Fruit fly (Drosophila melanogaster) whole organism, embryonic: ENCODE measurements around the gene CG6163.

Experiments used
- Ada2b ChIP-seq: fragments of 200-800 bp; sonication (Bioruptor generic); IDR thresholded peaks from 2 replicates; pipeline ENCODE4 v1.3.6; 2022; ENCODE audit warnings: missing biosample characterization, missing genetic modification characterization
- Atf6 ChIP-seq: fragments of 200-800 bp; sonication (Bioruptor generic); IDR thresholded peaks from 2 replicates; pipeline ENCODE4 v1.3.6; 2022; ENCODE audit warnings: missing biosample characterization, missing genetic modification characterization
- CG11504 ChIP-seq: fragments of 200-800 bp; sonication (Bioruptor generic); optimal IDR thresholded peaks from 3 replicates; lab custom pipeline; 2019; ENCODE audit warnings: missing biosample characterization, mild to moderate bottlenecking, missing genetic modification characterization, moderate library complexity
- CG12104 ChIP-seq: fragments of 200-800 bp; sonication (Bioruptor generic); optimal IDR thresholded peaks from 3 replicates; lab custom pipeline; 2016; ENCODE audit warnings: missing biosample characterization, missing genetic modification characterization
- CG12155 ChIP-seq: fragments of 200-800 bp; sonication (Bioruptor generic); optimal IDR thresholded peaks from 3 replicates; lab custom pipeline; 2016; ENCODE audit warnings: missing biosample characterization, missing genetic modification characterization
- CG15073 ChIP-seq: fragments of 200-800 bp; sonication (Bioruptor generic); optimal IDR thresholded peaks from 2 replicates; lab custom pipeline; 2016; ENCODE audit warnings: missing biosample characterization, missing genetic modification characterization
- CG17328 ChIP-seq: fragments of 200-800 bp; sonication (Bioruptor generic); IDR thresholded peaks from 2 replicates; pipeline ENCODE4 v1.3.6; 2022; ENCODE audit warnings: missing biosample characterization, missing genetic modification characterization
- CG18599 ChIP-seq: fragments of 200-800 bp; sonication (Bioruptor generic); optimal IDR thresholded peaks from 3 replicates; lab custom pipeline; 2017; ENCODE audit warnings: missing biosample characterization, missing genetic modification characterization, mild to moderate bottlenecking, moderate library complexity, missing genetic modification reagents
- CG2116 ChIP-seq: fragments of 200-800 bp; sonication (Bioruptor generic); optimal IDR thresholded peaks from 3 replicates; lab custom pipeline; 2018; ENCODE audit warnings: missing biosample characterization, mild to moderate bottlenecking, missing genetic modification characterization
- CG31224 ChIP-seq: fragments of 200-800 bp; sonication (Bioruptor generic); IDR thresholded peaks from 2 replicates; pipeline ENCODE4 v1.3.6; 2022; ENCODE audit warnings: missing biosample characterization, missing genetic modification characterization
- CG3995 ChIP-seq: fragments of 200-800 bp; sonication (Bioruptor generic); optimal IDR thresholded peaks from 3 replicates; lab custom pipeline; 2016; ENCODE audit warnings: missing biosample characterization, missing genetic modification characterization
- CG4854 ChIP-seq: fragments of 200-800 bp; sonication (Bioruptor generic); optimal IDR thresholded peaks from 2 replicates; lab custom pipeline; 2016; ENCODE audit warnings: missing biosample characterization, missing genetic modification characterization, inconsistent platforms
- CG7928 ChIP-seq: fragments of 200-800 bp; sonication (Bioruptor generic); optimal IDR thresholded peaks from 2 replicates; lab custom pipeline; 2017; ENCODE audit warnings: missing biosample characterization, mild to moderate bottlenecking, missing genetic modification characterization
- CG8089 ChIP-seq: fragments of 200-800 bp; sonication (Bioruptor generic); optimal IDR thresholded peaks from 3 replicates; lab custom pipeline; 2016; ENCODE audit warnings: missing biosample characterization, missing genetic modification characterization
- CG9437 ChIP-seq: fragments of 200-800 bp; sonication (Bioruptor generic); optimal IDR thresholded peaks from 2 replicates; lab custom pipeline; 2018; ENCODE audit warnings: missing biosample characterization, mild to moderate bottlenecking, missing genetic modification characterization
- CTCF ChIP-seq: fragments of 200-800 bp; sonication (Bioruptor generic); optimal IDR thresholded peaks from 2 replicates; lab custom pipeline; 2017; ENCODE audit warnings: missing biosample characterization, mild to moderate bottlenecking, missing genetic modification characterization, moderate library complexity
- Camta ChIP-seq: fragments of 200-800 bp; sonication (Bioruptor generic); optimal IDR thresholded peaks from 2 replicates; lab custom pipeline; 2016; ENCODE audit warnings: missing biosample characterization, missing genetic modification characterization
- Dbx ChIP-seq: fragments of 200-800 bp; sonication (Bioruptor generic); IDR thresholded peaks from 3 replicates; pipeline ENCODE4 v1.3.6; 2022; ENCODE audit warnings: missing biosample characterization, missing genetic modification characterization
- E2f1 ChIP-seq: fragments of 200-800 bp; sonication (Bioruptor generic); IDR thresholded peaks from 2 replicates; pipeline ENCODE4 v1.3.6; 2022; ENCODE audit warnings: missing biosample characterization, missing genetic modification characterization
- Hand ChIP-seq: fragments of 200-800 bp; sonication (Bioruptor generic); optimal IDR thresholded peaks from 2 replicates; lab custom pipeline; 2017; ENCODE audit warnings: mild to moderate bottlenecking, missing biosample characterization, missing genetic modification reagents, missing genetic modification characterization
- Hmr ChIP-seq: fragments of 200-800 bp; sonication (Bioruptor generic); optimal IDR thresholded peaks from 3 replicates; lab custom pipeline; 2017; ENCODE audit warnings: mild to moderate bottlenecking, missing biosample characterization, missing genetic modification reagents, missing genetic modification characterization
- Hr3 ChIP-seq: fragments of 200-800 bp; sonication (Bioruptor generic); optimal IDR thresholded peaks from 3 replicates; lab custom pipeline; 2016; ENCODE audit warnings: missing biosample characterization, missing genetic modification characterization
- Med ChIP-seq: fragments of 200-800 bp; sonication (Bioruptor generic); peaks from one replicate; lab custom pipeline; 2016; ENCODE audit warnings: missing biosample characterization, missing genetic modification characterization, mild to moderate bottlenecking, inconsistent platforms, moderate library complexity
- Myb ChIP-seq: fragments of 200-800 bp; sonication (Bioruptor generic); optimal IDR thresholded peaks from 2 replicates; lab custom pipeline; 2016; ENCODE audit warnings: missing biosample characterization, missing genetic modification characterization
- Pdp1 ChIP-seq, 2 experiments: fragments of 200-800 bp; sonication (Bioruptor generic); optimal IDR thresholded peaks; 3 replicates each; lab custom pipeline; 2016; ENCODE audit warnings: missing biosample characterization in 2 of 2, missing genetic modification characterization in 2 of 2, mild to moderate bottlenecking in 1 of 2, moderate library complexity in 1 of 2
- Xrp1 ChIP-seq: fragments of 200-800 bp; sonication (Bioruptor generic); IDR thresholded peaks from 2 replicates; pipeline ENCODE4 v1.3.6; 2022; ENCODE audit warnings: missing biosample characterization, missing genetic modification characterization
- ap ChIP-seq: fragments of 200-800 bp; sonication (Bioruptor generic); IDR thresholded peaks from 2 replicates; pipeline ENCODE4 v1.3.6; 2022; ENCODE audit warnings: missing biosample characterization, missing genetic modification characterization
- ara ChIP-seq: fragments of 200-800 bp; sonication (Bioruptor generic); IDR thresholded peaks from 2 replicates; pipeline ENCODE4 v1.3.6; 2022; ENCODE audit warnings: missing biosample characterization, missing genetic modification characterization
- az2 ChIP-seq: fragments of 200-800 bp; sonication (Bioruptor generic); optimal IDR thresholded peaks from 3 replicates; lab custom pipeline; 2016; ENCODE audit warnings: missing biosample characterization, missing genetic modification characterization
- crp ChIP-seq, 2 experiments: fragments of 200-800 bp; sonication (Bioruptor generic); optimal IDR thresholded peaks; 2 replicates in 1 of 2; 3 replicates in 1 of 2; lab custom pipeline; 2017; ENCODE audit warnings: missing biosample characterization in 2 of 2, missing genetic modification characterization in 2 of 2, mild to moderate bottlenecking in 1 of 2, moderate library complexity in 1 of 2
- dmrt11E ChIP-seq: fragments of 200-800 bp; sonication (Bioruptor generic); optimal IDR thresholded peaks from 3 replicates; lab custom pipeline; 2018; ENCODE audit warnings: missing biosample characterization, mild to moderate bottlenecking, missing genetic modification characterization, moderate library complexity
- esg ChIP-seq: fragments of 200-800 bp; sonication (Bioruptor generic); conservative IDR thresholded peaks from 2 replicates; pipeline ENCODE4 v1.3.6; 2022; ENCODE audit warnings: missing biosample characterization, missing genetic modification characterization
- eve ChIP-seq, 2 experiments: fragments of >200 bp; optimal IDR thresholded peaks; 2 replicates each; lab custom pipeline; 2017; ENCODE audit warnings: missing biosample characterization in 2 of 2, missing genetic modification characterization in 2 of 2
- fd64A ChIP-seq: fragments of 200-800 bp; sonication (Bioruptor generic); optimal IDR thresholded peaks from 3 replicates; lab custom pipeline; 2018; ENCODE audit warnings: missing biosample characterization, mild to moderate bottlenecking, missing genetic modification characterization
- gce ChIP-seq: fragments of 200-800 bp; sonication (Bioruptor generic); IDR thresholded peaks from 3 replicates; pipeline ENCODE4 v1.3.6; 2022; ENCODE audit warnings: missing biosample characterization, missing genetic modification characterization
- gem ChIP-seq: fragments of 200-800 bp; sonication (Bioruptor generic); optimal IDR thresholded peaks from 2 replicates; lab custom pipeline; 2019; ENCODE audit warnings: missing biosample characterization, mild to moderate bottlenecking, missing genetic modification characterization, moderate library complexity
- ind ChIP-seq: fragments of 200-800 bp; sonication (Bioruptor generic); optimal IDR thresholded peaks from 3 replicates; lab custom pipeline; 2016; ENCODE audit warnings: missing biosample characterization, missing genetic modification characterization
- lola ChIP-seq, 3 experiments: fragments of >200 bp in 2 of 3; fragments of 200-800 bp in 1 of 3; sonication (Bioruptor generic) in 1 of 3; optimal IDR thresholded peaks; 2 replicates each; lab custom pipeline; 2017 to 2019; ENCODE audit warnings: missing biosample characterization in 3 of 3, missing genetic modification characterization in 3 of 3, mild to moderate bottlenecking in 1 of 3, moderate library complexity in 1 of 3
- nom ChIP-seq: fragments of 200-800 bp; sonication (Bioruptor generic); optimal IDR thresholded peaks from 2 replicates; lab custom pipeline; 2017; ENCODE audit warnings: missing biosample characterization, missing genetic modification characterization, mild to moderate bottlenecking, moderate library complexity, missing genetic modification reagents
- ranshi ChIP-seq: fragments of 200-800 bp; sonication (Bioruptor generic); IDR thresholded peaks from 2 replicates; pipeline ENCODE4 v1.3.6; 2022; ENCODE audit warnings: missing biosample characterization, missing genetic modification characterization
- sima ChIP-seq: fragments of 200-800 bp; sonication (Bioruptor generic); optimal IDR thresholded peaks from 2 replicates; lab custom pipeline; 2016; ENCODE audit warnings: missing biosample characterization, missing genetic modification characterization
- tap ChIP-seq: fragments of 200-800 bp; optimal IDR thresholded peaks from 3 replicates; lab custom pipeline; 2019; ENCODE audit warnings: missing biosample characterization, mild to moderate bottlenecking, missing genetic modification characterization, moderate library complexity
- tio ChIP-seq: fragments of 200-800 bp; sonication (Bioruptor generic); optimal IDR thresholded peaks from 2 replicates; lab custom pipeline; 2017; ENCODE audit warnings: missing biosample characterization, missing genetic modification characterization, inconsistent platforms
- tup ChIP-seq: fragments of 200-800 bp; sonication (Bioruptor generic); optimal IDR thresholded peaks from 2 replicates; lab custom pipeline; 2016; ENCODE audit warnings: missing biosample characterization, mild to moderate bottlenecking, missing genetic modification characterization, moderate library complexity
- unpg ChIP-seq: fragments of 200-800 bp; sonication (Bioruptor generic); optimal IDR thresholded peaks from 3 replicates; lab custom pipeline; 2018; ENCODE audit warnings: missing biosample characterization, mild to moderate bottlenecking, missing genetic modification characterization, moderate library complexity
- wor ChIP-seq: fragments of 200-800 bp; sonication (Bioruptor generic); IDR thresholded peaks from 2 replicates; pipeline ENCODE4 v1.3.6; 2022; ENCODE audit warnings: missing biosample characterization, missing genetic modification characterization
- zf30C ChIP-seq: fragments of 200-800 bp; sonication (Bioruptor generic); optimal IDR thresholded peaks from 3 replicates; lab custom pipeline; 2018; ENCODE audit warnings: missing biosample characterization, mild to moderate bottlenecking, missing genetic modification characterization
- zfh1 ChIP-seq: fragments of 200-800 bp; sonication (Bioruptor generic); IDR thresholded peaks from 3 replicates; pipeline ENCODE4 v1.3.6; 2022; ENCODE audit warnings: missing biosample characterization, missing genetic modification characterization

CG6163 gene

dm6 chr3L:11368319-11369299 lies 3.9 kb upstream of the CG6163 start (continued):
- TF ChIP-seq CG8089 (no peak), gem (tag; lab: Kevin White, UChicago) (peak; percentile 63), CG7928 (no peak), CG4854 (no peak), CG15073 (no peak)

- peak in 1 of 2 experiments; percentile 50 for TF ChIP-seq eve (GFP tag; optimal IDR thresholded peaks at IDR 0.05; lab: Kevin White, UChicago)
- TF ChIP-seq nom: no peak
- TF ChIP-seq Hmr (GFP tag; lab: Kevin White, UChicago): peak; percentile 15
- TF ChIP-seq Xrp1 (GFP tag; lab: Robert Waterston, UW): peak; percentile 62
- no peak for TF ChIP-seq CG3995
- TF ChIP-seq CG18599 (GFP tag; lab: Kevin White, UChicago): peak; percentile 50
- TF ChIP-seq ranshi: peak; percentile 62
- TF ChIP-seq CG9437 (GFP tag; lab: Kevin White, UChicago): no peak
- TF ChIP-seq lola (GFP tag; optimal IDR thresholded peaks at IDR 0.05; lab: Kevin White, UChicago): no peak
- TF ChIP-seq tap: peak; percentile 29
- no peak for TF ChIP-seq tup (GFP tag; lab: Kevin White, UChicago)
- no peak for TF ChIP-seq CG12104
- no peak for TF ChIP-seq Camta
- TF ChIP-seq esg: peak; percentile 46; the same call in 1 of the 2 replicates
- TF ChIP-seq Pdp1 (GFP tag; optimal IDR thresholded peaks at IDR 0.05; lab: Kevin White, UChicago): peak in 1 of 2 experiments; percentile 19
- no peak for TF ChIP-seq CG2116 (GFP tag; lab: Kevin White, UChicago)
- TF ChIP-seq zfh1: 0 out of 3 replicates have a peak, but pooled peaks have one; percentile 61
- peak; percentile 13 for TF ChIP-seq unpg (GFP tag; lab: Kevin White, UChicago)
- no peak for TF ChIP-seq sima (GFP tag; lab: Kevin White, UChicago)
- TF ChIP-seq ara (GFP tag; lab: Robert Waterston, UW): peak; percentile 34; the same call in 1 of the 2 replicates
- TF ChIP-seq dmrt11E (tag; lab: Kevin White, UChicago): no peak
- no peak for TF ChIP-seq Hr3 (GFP tag; lab: Kevin White, UChicago)
- no peak for TF ChIP-seq crp (GFP tag; optimal IDR thresholded peaks at IDR 0.05; lab: Kevin White, UChicago)
- TF ChIP-seq zf30C: no peak
- TF ChIP-seq fd64A (GFP tag; lab: Kevin White, UChicago): no peak
- TF ChIP-seq Hand: peak; percentile 2
- TF ChIP-seq Ada2b: peak; percentile 56
- TF ChIP-seq ind (GFP tag; lab: Kevin White, UChicago): no peak
- peak; percentile 17 for TF ChIP-seq CG12155 (GFP tag; lab: Kevin White, UChicago)
- TF ChIP-seq Dbx (GFP tag; lab: Robert Waterston, UW): no peak
- peak; percentile 55 for TF ChIP-seq CG11504 (tag; lab: Kevin White, UChicago)
- no peak for TF ChIP-seq Myb (GFP tag; lab: Kevin White, UChicago)
- peak; percentile 67 for TF ChIP-seq Atf6
- no peak for TF ChIP-seq ap (GFP tag; lab: Robert Waterston, UW)
- peak; percentile 16; the same call in 1 of the 2 replicates for TF ChIP-seq CG31224 (GFP tag; lab: Robert Waterston, UW)
- TF ChIP-seq E2f1 (GFP tag; lab: Robert Waterston, UW): 0 out of 2 replicates have a peak, but pooled peaks have one; percentile 17
- no peak for TF ChIP-seq az2 (GFP tag; lab: Kevin White, UChicago)
- TF ChIP-seq CTCF (GFP tag; lab: Kevin White, UChicago): no peak
- TF ChIP-seq wor (GFP tag; lab: Robert Waterston, UW): 0 out of 2 replicates have a peak, but pooled peaks have one; percentile 32
- peak; percentile 47; the same call in 1 of the 2 replicates for TF ChIP-seq CG17328 (GFP tag; lab: Robert Waterston, UW)
- TF ChIP-seq tio (GFP tag; lab: Kevin White, UChicago): no peak
- TF ChIP-seq Med (GFP tag; lab: Kevin White, UChicago): peak; percentile 74
- TF ChIP-seq gce (GFP tag; lab: Robert Waterston, UW): 0 out of 3 replicates have a peak, but pooled peaks have one; percentile 14
Observed at dm6 chr3L:11367797-11368196, 3.1 kb upstream of the CG6163 start.
